Fruit fly (Drosophila melanogaster): Measurements from ENCODE around the gene kst.

The kst gene

dm6 chr3L:3397849-3398248 is 61.2 kb downstream of the kst start (continued):
- TF ChIP-seq CG6854 (GFP tag; optimal IDR thresholded peaks at IDR 0.05) (peak; percentile 84), CG31627 (GFP tag; optimal IDR thresholded peaks at IDR 0.05) (peak; percentile 90), Met (GFP tag; optimal IDR thresholded peaks at IDR 0.05) (peak; percentile 93), CG34406 (GFP tag; optimal IDR thresholded peaks at IDR 0.05) (peak; percentile 83), vri (GFP tag; optimal IDR thresholded peaks at IDR 0.05) (peak; percentile 89), Ets96B (tag; optimal IDR thresholded peaks at IDR 0.05) (peak; percentile 93), eg (GFP tag; IDR thresholded peaks at IDR 0.05) (peak; percentile 78), CG1621 (tag; optimal IDR thresholded peaks at IDR 0.05) (peak; percentile 87), dac (GFP tag; optimal IDR thresholded peaks at IDR 0.05) (peak; percentile 37), CG16779 (tag; optimal IDR thresholded peaks at IDR 0.05) (peak; percentile 67), cyc (GFP tag; optimal IDR thresholded peaks at IDR 0.05) (peak; percentile 93), CG7368 (GFP tag; optimal IDR thresholded peaks at IDR 0.05) (peak; percentile 86), CG3032 (tag; optimal IDR thresholded peaks at IDR 0.05) (peak; percentile 93), salr (GFP tag; optimal IDR thresholded peaks at IDR 0.05) (peak; percentile 74 to 86), topi (GFP tag; optimal IDR thresholded peaks at IDR 0.05) (peak; percentile 93), dsx (GFP tag; optimal IDR thresholded peaks at IDR 0.05; ENCODE audit: poor library complexity, severe bottlenecking) (peak; percentile 91), Sox102F (GFP tag; optimal IDR thresholded peaks at IDR 0.05) (peak; percentile 92), ss (GFP tag; optimal IDR thresholded peaks at IDR 0.05) (peak; percentile 89), achi (GFP tag; optimal IDR thresholded peaks at IDR 0.05) (peak; percentile 90), CG6163 (GFP tag; IDR thresholded peaks at IDR 0.05) (peak; percentile 93), Hr39 (GFP tag; optimal IDR thresholded peaks at IDR 0.05) (peak; percentile 92), pdm3 (GFP tag; optimal IDR thresholded peaks at IDR 0.05) (peak; percentile 89), CG6276 (GFP tag; optimal IDR thresholded peaks at IDR 0.05) (peak; percentile 54)

- TF ChIP-seq Sox102F (GFP tag; optimal IDR thresholded peaks at IDR 0.05): no peak
- no peak for TF ChIP-seq achi (GFP tag; optimal IDR thresholded peaks at IDR 0.05)
- peak; percentile 85 for TF ChIP-seq svp (GFP tag)
These were observed 61.8 kb downstream of the kst start for dm6 chr3L:3398496-3398895.

- TF ChIP-seq achi (GFP tag; optimal IDR thresholded peaks at IDR 0.05): peak; percentile 86
- peak; percentile 62; the same call in 1 of the 2 replicates for TF ChIP-seq CG11294 (GFP tag; IDR thresholded peaks at IDR 0.05)
- peak; percentile 89 for TF ChIP-seq Met (GFP tag; optimal IDR thresholded peaks at IDR 0.05)
- peak; percentile 44 to 73 for TF ChIP-seq ss (GFP tag; optimal IDR thresholded peaks at IDR 0.05)
- peak; percentile 84 for TF ChIP-seq CG10669 (GFP tag; optimal IDR thresholded peaks at IDR 0.05)
- TF ChIP-seq CG7368 (GFP tag; optimal IDR thresholded peaks at IDR 0.05): peak; percentile 71
- peak; percentile 84 for TF ChIP-seq Smox (GFP tag; optimal IDR thresholded peaks at IDR 0.05)
- peak; percentile 75 for TF ChIP-seq Blimp-1 (GFP tag; optimal IDR thresholded peaks at IDR 0.05)
- TF ChIP-seq CG6792 (GFP tag; optimal IDR thresholded peaks at IDR 0.05): peak; percentile 88
- TF ChIP-seq spab (GFP tag; optimal IDR thresholded peaks at IDR 0.05): peak; percentile 74
- no peak for TF ChIP-seq fkh (GFP tag; optimal IDR thresholded peaks at IDR 0.05)
- TF ChIP-seq CG11902 (GFP tag; optimal IDR thresholded peaks at IDR 0.05): peak; percentile 82
- TF ChIP-seq CG31627 (GFP tag; optimal IDR thresholded peaks at IDR 0.05): peak; percentile 91
- no peak for TF ChIP-seq Hr38 (GFP tag; optimal IDR thresholded peaks at IDR 0.05)
- TF ChIP-seq CG8632 (GFP tag; optimal IDR thresholded peaks at IDR 0.05): peak; percentile 86
- TF ChIP-seq Gug (GFP tag; IDR thresholded peaks at IDR 0.05): peak; percentile 82
- TF ChIP-seq CG16779 (tag; optimal IDR thresholded peaks at IDR 0.05): peak; percentile 75
- TF ChIP-seq Sox15 (GFP tag; optimal IDR thresholded peaks at IDR 0.05): peak; percentile 84
- peak; percentile 89 for TF ChIP-seq Sox102F (GFP tag; optimal IDR thresholded peaks at IDR 0.05)
- TF ChIP-seq cyc (GFP tag; optimal IDR thresholded peaks at IDR 0.05): peak; percentile 83
- TF ChIP-seq Hr4 (GFP tag; optimal IDR thresholded peaks at IDR 0.05): peak; percentile 90
- peak; percentile 90 for TF ChIP-seq CG3919 (GFP tag; optimal IDR thresholded peaks at IDR 0.05)
- peak; percentile 2 for TF ChIP-seq Eip93F (GFP tag; optimal IDR thresholded peaks at IDR 0.05)
- peak; percentile 90 for TF ChIP-seq CG10631 (GFP tag; optimal IDR thresholded peaks at IDR 0.05)
- TF ChIP-seq Ets96B (tag; optimal IDR thresholded peaks at IDR 0.05): peak; percentile 87
- peak; percentile 61 for TF ChIP-seq fd85E (GFP tag; optimal IDR thresholded peaks at IDR 0.05)
- TF ChIP-seq svp (GFP tag): peak; percentile 98
- TF ChIP-seq vri (GFP tag; optimal IDR thresholded peaks at IDR 0.05): peak; percentile 25
- TF ChIP-seq Ets21C (GFP tag; optimal IDR thresholded peaks at IDR 0.05): peak; percentile 79
- TF ChIP-seq eg (GFP tag; IDR thresholded peaks at IDR 0.05): peak; percentile 72
- TF ChIP-seq Sox14 (GFP tag; optimal IDR thresholded peaks at IDR 0.05): peak; percentile 89
- TF ChIP-seq topi (GFP tag; optimal IDR thresholded peaks at IDR 0.05): peak; percentile 89
- TF ChIP-seq pdm3 (GFP tag; optimal IDR thresholded peaks at IDR 0.05): peak; percentile 87
- peak; percentile 64 to 86 for TF ChIP-seq salr (GFP tag; optimal IDR thresholded peaks at IDR 0.05)
- TF ChIP-seq dsx (GFP tag; optimal IDR thresholded peaks at IDR 0.05; ENCODE audit: poor library complexity, severe bottlenecking): peak; percentile 81
- TF ChIP-seq CG1621 (tag; optimal IDR thresholded peaks at IDR 0.05): peak; percentile 70
These were observed 62.7 kb downstream of the kst start for dm6 chr3L:3399249-3399922.

All from whole organism, prepupa.